Worm (Caenorhabditis elegans) whole organism, L4 larva: ENCODE data around the gene hlh-27.
A peak's percentile ranks its signal among the peaks of the same experiment; 100 is the strongest.

Source experiments
- F37D6.2 ChIP-seq: sonication (generic microtip); optimal IDR thresholded peaks from 2 replicates; lab custom pipeline; 2016; ENCODE audit warnings: mild to moderate bottlenecking, missing genetic modification characterization, missing compliant biosample characterization
- R02D3.7 ChIP-seq: fragments of 150-350 bp; sonication (generic microtip); optimal IDR thresholded peaks from 3 replicates; lab custom pipeline; 2014; ENCODE audit warnings: missing biosample characterization, missing genetic modification characterization
- T26A8.4 ChIP-seq: fragments of 200-800 bp; sonication (Bioruptor generic); IDR thresholded peaks from 2 replicates; pipeline ENCODE4 v1.3.6; 2022; ENCODE audit warnings: missing genetic modification characterization, missing compliant biosample characterization
- Y75B8A.6 ChIP-seq: fragments of 200-800 bp; sonication (Bioruptor generic); IDR thresholded peaks from 2 replicates; pipeline ENCODE4 v1.3.6; 2022; ENCODE audit warnings: missing genetic modification reagents, missing genetic modification characterization, missing compliant biosample characterization
- aly-2 ChIP-seq: sonication (generic microtip); optimal IDR thresholded peaks from 2 replicates; lab custom pipeline; 2018; ENCODE audit warnings: missing biosample characterization, missing genetic modification characterization
- ama-1 ChIP-seq: fragments of 150-350 bp; optimal IDR thresholded peaks from 2 replicates; lab custom pipeline; 2014; ENCODE audit warnings: inconsistent platforms, mixed read lengths
- attf-4 ChIP-seq: sonication (generic microtip); optimal IDR thresholded peaks from 3 replicates; lab custom pipeline; 2017; ENCODE audit warnings: missing biosample characterization, missing genetic modification characterization
- ceh-28 ChIP-seq: fragments of 150-350 bp; optimal IDR thresholded peaks from 2 replicates; lab custom pipeline; 2014; ENCODE audit warnings: missing biosample characterization, missing genetic modification reagents, missing genetic modification characterization
- ceh-44 ChIP-seq: fragments of 200-800 bp; sonication (Bioruptor generic); IDR thresholded peaks from 2 replicates; pipeline ENCODE4 v1.3.6; 2022; ENCODE audit warnings: missing genetic modification reagents, missing genetic modification characterization, missing compliant biosample characterization
- ceh-62 ChIP-seq: sonication (generic microtip); optimal IDR thresholded peaks from 2 replicates; lab custom pipeline; 2017; ENCODE audit warnings: missing biosample characterization, missing genetic modification characterization
- cey-2 ChIP-seq: sonication (generic microtip); optimal IDR thresholded peaks from 3 replicates; lab custom pipeline; 2017; ENCODE audit warnings: missing genetic modification characterization, mild to moderate bottlenecking, missing compliant biosample characterization, antibody characterized with exemption, borderline replicate concordance; ENCODE audit not compliant: insufficient read depth
- daf-12 ChIP-seq: fragments of 150-350 bp; optimal IDR thresholded peaks from 2 replicates; lab custom pipeline; 2014; ENCODE audit warnings: missing biosample characterization, missing genetic modification reagents, missing genetic modification characterization
- daf-16 ChIP-seq, 3 experiments: sonication (generic microtip); optimal IDR thresholded peaks; 2 replicates each; lab custom pipeline; 2016 to 2017; ENCODE audit warnings: missing genetic modification characterization in 3 of 3, missing genetic modification reagents in 3 of 3, mild to moderate bottlenecking in 2 of 3, missing compliant biosample characterization in 2 of 3, missing biosample characterization in 1 of 3, moderate library complexity in 1 of 3
- daf-19 ChIP-seq: fragments of 200-800 bp; sonication (Bioruptor generic); conservative IDR thresholded peaks from 2 replicates; pipeline ENCODE4 v1.3.6; 2022; ENCODE audit warnings: missing genetic modification characterization, missing compliant biosample characterization
- daf-8 ChIP-seq: fragments of 200-800 bp; sonication (Bioruptor generic); IDR thresholded peaks from 2 replicates; pipeline ENCODE4 v1.3.6; 2022; ENCODE audit warnings: missing genetic modification characterization, missing compliant biosample characterization
- dmd-6 ChIP-seq: fragments of 200-800 bp; sonication (Bioruptor generic); IDR thresholded peaks from 2 replicates; pipeline ENCODE4 v1.3.6; 2022; ENCODE audit warnings: missing genetic modification reagents, missing genetic modification characterization, missing compliant biosample characterization
- dmd-8 ChIP-seq: fragments of 200-800 bp; sonication (Bioruptor generic); IDR thresholded peaks from 2 replicates; pipeline ENCODE4 v1.3.6; 2022; ENCODE audit warnings: missing genetic modification characterization, missing compliant biosample characterization
- duxl-1 ChIP-seq: sonication (generic microtip); optimal IDR thresholded peaks from 2 replicates; lab custom pipeline; 2016; ENCODE audit warnings: mild to moderate bottlenecking, missing genetic modification characterization, moderate library complexity, missing compliant biosample characterization; ENCODE audit not compliant: poor library complexity
- dve-1 ChIP-seq: sonication (generic microtip); optimal IDR thresholded peaks from 2 replicates; lab custom pipeline; 2017; ENCODE audit warnings: antibody characterized with exemption, mild to moderate bottlenecking, missing genetic modification characterization, missing compliant biosample characterization; ENCODE audit not compliant: insufficient read depth
- fkh-10 ChIP-seq: fragments of 150-350 bp; optimal IDR thresholded peaks from 2 replicates; lab custom pipeline; 2014; ENCODE audit warnings: missing biosample characterization, missing genetic modification reagents, missing genetic modification characterization
- gei-8 ChIP-seq: fragments of 200-800 bp; sonication (Bioruptor generic); optimal IDR thresholded peaks from 2 replicates; lab custom pipeline; 2018; ENCODE audit warnings: mild to moderate bottlenecking, missing genetic modification characterization, missing compliant biosample characterization
- hlh-11 ChIP-seq: fragments of 200-800 bp; sonication (Bioruptor generic); optimal IDR thresholded peaks from 2 replicates; lab custom pipeline; 2018; ENCODE audit warnings: mild to moderate bottlenecking, missing genetic modification characterization, missing compliant biosample characterization
- hmg-1.1 ChIP-seq: fragments of 200-800 bp; sonication (Bioruptor generic); IDR thresholded peaks from 2 replicates; pipeline ENCODE4 v1.3.6; 2022; ENCODE audit warnings: missing genetic modification reagents, missing genetic modification characterization, missing compliant biosample characterization
- jun-1 ChIP-seq: fragments of 150-350 bp; optimal IDR thresholded peaks from 2 replicates; lab custom pipeline; 2014; ENCODE audit warnings: missing biosample characterization, missing genetic modification reagents, missing genetic modification characterization
- lim-7 ChIP-seq: fragments of 200-800 bp; sonication (Bioruptor generic); IDR thresholded peaks from 2 replicates; pipeline ENCODE4 v1.3.6; 2022; ENCODE audit warnings: missing genetic modification characterization, missing compliant biosample characterization
- lin-15B ChIP-seq: fragments of 150-350 bp; sonication (generic microtip); optimal IDR thresholded peaks from 3 replicates; lab custom pipeline; 2014; ENCODE audit warnings: missing biosample characterization, missing genetic modification characterization
- lin-38 ChIP-seq: fragments of 200-800 bp; sonication (Bioruptor generic); IDR thresholded peaks from 2 replicates; pipeline ENCODE4 v1.3.6; 2022; ENCODE audit warnings: missing genetic modification reagents, missing genetic modification characterization, missing compliant biosample characterization
- lir-3 ChIP-seq: sonication (generic microtip); optimal IDR thresholded peaks from 2 replicates; lab custom pipeline; 2016; ENCODE audit warnings: mild to moderate bottlenecking, missing genetic modification characterization, missing compliant biosample characterization
- madf-5 ChIP-seq, 2 experiments: fragments of 200-800 bp; sonication (Bioruptor generic); IDR thresholded peaks; 2 replicates each; pipeline ENCODE4 v1.3.6; 2022; ENCODE audit warnings: missing compliant biosample characterization in 2 of 2, missing genetic modification characterization in 2 of 2
- madf-9 ChIP-seq: fragments of 200-800 bp; sonication (Bioruptor generic); conservative IDR thresholded peaks from 2 replicates; pipeline ENCODE4 v1.3.6; 2022; ENCODE audit warnings: missing genetic modification reagents, missing genetic modification characterization, missing compliant biosample characterization
- mdt-29 ChIP-seq: fragments of 200-800 bp; sonication (Bioruptor generic); IDR thresholded peaks from 2 replicates; pipeline ENCODE4 v1.3.6; 2022; ENCODE audit warnings: missing genetic modification reagents, missing genetic modification characterization, missing compliant biosample characterization
- mes-2 ChIP-seq: sonication (generic microtip); optimal IDR thresholded peaks from 2 replicates; lab custom pipeline; 2016; ENCODE audit warnings: missing genotype, mild to moderate bottlenecking, missing genetic modification characterization, missing compliant biosample characterization; ENCODE audit not compliant: poor library complexity, severe bottlenecking
- nhr-25 ChIP-seq: sonication (generic microtip); optimal IDR thresholded peaks from 2 replicates; lab custom pipeline; 2017; ENCODE audit warnings: missing genetic modification characterization, mild to moderate bottlenecking, missing compliant biosample characterization, antibody characterized with exemption, moderate library complexity, borderline replicate concordance; ENCODE audit not compliant: insufficient read depth
- nhr-28 ChIP-seq: fragments of 150-350 bp; optimal IDR thresholded peaks from 2 replicates; lab custom pipeline; 2014; ENCODE audit warnings: missing biosample characterization, missing genetic modification characterization
- nhr-48 ChIP-seq: sonication (generic microtip); optimal IDR thresholded peaks from 2 replicates; lab custom pipeline; 2016; ENCODE audit warnings: mild to moderate bottlenecking, missing genetic modification characterization, missing compliant biosample characterization
- nhr-77 ChIP-seq: fragments of 150-350 bp; optimal IDR thresholded peaks from 2 replicates; lab custom pipeline; 2014; ENCODE audit warnings: missing biosample characterization, missing genetic modification characterization
- php-3 ChIP-seq: fragments of 200-800 bp; sonication (Bioruptor generic); IDR thresholded peaks from 2 replicates; pipeline ENCODE4 v1.3.6; 2022; ENCODE audit warnings: missing genetic modification reagents, missing genetic modification characterization, missing compliant biosample characterization
- rbr-2 ChIP-seq: sonication (generic microtip); optimal IDR thresholded peaks from 2 replicates; lab custom pipeline; 2016; ENCODE audit warnings: missing genotype, missing genetic modification characterization, missing compliant biosample characterization
- saeg-2 ChIP-seq: fragments of 200-800 bp; sonication (Bioruptor generic); IDR thresholded peaks from 2 replicates; pipeline ENCODE4 v1.3.6; 2022; ENCODE audit warnings: missing genetic modification reagents, missing genetic modification characterization, missing compliant biosample characterization
- sdz-12 ChIP-seq: fragments of 200-800 bp; sonication (Bioruptor generic); optimal IDR thresholded peaks from 2 replicates; lab custom pipeline; 2018; ENCODE audit warnings: mild to moderate bottlenecking, missing genetic modification characterization, missing compliant biosample characterization
- set-16 ChIP-seq: fragments of 200-800 bp; sonication (Bioruptor generic); IDR thresholded peaks from 2 replicates; pipeline ENCODE4 v1.3.6; 2022; ENCODE audit warnings: missing genetic modification reagents, missing genetic modification characterization, missing compliant biosample characterization
- skn-1 ChIP-seq: fragments of 150-350 bp; optimal IDR thresholded peaks from 2 replicates; lab custom pipeline; 2014; ENCODE audit warnings: missing biosample characterization, missing genetic modification characterization
- snpc-4 ChIP-seq: fragments of 150-350 bp; optimal IDR thresholded peaks from 2 replicates; lab custom pipeline; 2014; ENCODE audit warnings: missing biosample characterization, missing genetic modification characterization
- unc-130 ChIP-seq: sonication (generic microtip); optimal IDR thresholded peaks from 2 replicates; lab custom pipeline; 2016; ENCODE audit warnings: missing genetic modification reagents, missing genetic modification characterization, missing compliant biosample characterization
- zag-1 ChIP-seq: fragments of 150-350 bp; optimal IDR thresholded peaks from 2 replicates; lab custom pipeline; 2014; ENCODE audit warnings: missing biosample characterization, missing genetic modification characterization
- zfp-2 ChIP-seq: sonication (generic microtip); optimal IDR thresholded peaks from 2 replicates; lab custom pipeline; 2016; ENCODE audit warnings: mild to moderate bottlenecking, missing genetic modification characterization, missing compliant biosample characterization
- zfp-3 ChIP-seq: fragments of 200-800 bp; sonication (Bioruptor generic); conservative IDR thresholded peaks from 2 replicates; pipeline ENCODE4 v1.3.6; 2022; ENCODE audit warnings: missing genetic modification reagents, missing genetic modification characterization, missing compliant biosample characterization
- zip-11 ChIP-seq: fragments of 200-800 bp; sonication (Bioruptor generic); IDR thresholded peaks from 2 replicates; pipeline ENCODE4 v1.3.6; 2022; ENCODE audit warnings: missing genetic modification characterization, missing compliant biosample characterization
- ztf-7 ChIP-seq: fragments of 150-350 bp; optimal IDR thresholded peaks from 2 replicates; lab custom pipeline; 2014; ENCODE audit warnings: missing biosample characterization, missing genetic modification characterization

The hlh-27 gene

DNA sequence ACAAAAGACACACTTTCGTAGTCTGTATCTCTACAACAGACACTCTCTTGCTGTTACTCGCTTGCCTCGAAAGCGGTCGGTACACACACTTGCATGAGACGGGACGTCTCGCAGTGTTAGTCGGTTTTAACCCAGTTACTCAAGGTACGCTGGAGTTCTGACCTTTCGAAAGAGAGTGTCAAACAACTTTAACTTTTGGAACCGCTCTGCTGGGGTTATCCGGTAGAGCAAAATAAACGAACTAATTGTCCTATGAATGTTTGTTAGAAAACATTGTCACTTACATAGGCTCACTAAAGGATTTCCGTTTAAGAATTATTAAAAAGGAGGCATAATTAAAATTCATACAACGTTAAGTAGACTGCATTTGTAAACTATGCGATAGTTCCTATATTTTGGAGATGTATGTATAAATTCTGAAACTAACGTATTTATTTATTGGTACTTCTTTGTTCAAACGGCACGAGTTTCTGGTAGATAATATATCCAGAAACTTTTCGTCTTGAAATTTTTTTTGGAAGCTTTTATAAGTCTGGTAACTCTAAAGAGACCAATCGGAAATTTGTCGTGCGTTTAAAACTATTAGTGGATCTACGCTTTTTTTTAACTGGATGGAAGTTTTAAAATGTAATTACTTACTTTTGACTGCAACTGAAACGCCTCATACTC, 3.6 kb upstream of the hlh-27 start (continued):
- TF ChIP-seq php-3 (peak; percentile 86), nhr-25 (tag; lab: Kevin White, UChicago) (peak; percentile 97), lim-7 (GFP tag; lab: Robert Waterston, UW) (peak; percentile 78), daf-16 (GFP tag; optimal IDR thresholded peaks at IDR 0.05; lab: Kevin White, UChicago) (peak; percentile 83 to 90), daf-16 (tag; optimal IDR thresholded peaks at IDR 0.05; lab: Kevin White, UChicago) (peak; percentile 94), madf-9 (GFP tag; lab: Robert Waterston, UW) (peak; percentile 94), zag-1 (tag; lab: Kevin White, UChicago) (peak; percentile 95), aly-2 (tag; lab: Kevin White, UChicago) (peak; percentile 87), zfp-2 (tag; lab: Kevin White, UChicago) (peak; percentile 79), ceh-62 (no peak), mes-2 (tag; lab: Kevin White, UChicago) (peak; percentile 97), ama-1 (lab: Kevin White, UChicago) (peak; percentile 100), mdt-29 (GFP tag; lab: Robert Waterston, UW) (peak; percentile 99), attf-4 (tag; lab: Kevin White, UChicago) (peak; percentile 63), jun-1 (peak; percentile 97), daf-19 (GFP tag; lab: Robert Waterston, UW) (peak; percentile 95), snpc-4 (tag; lab: Kevin White, UChicago) (peak; percentile 99), ceh-28 (tag; lab: Kevin White, UChicago) (peak; percentile 33), T26A8.4 (GFP tag; lab: Robert Waterston, UW) (peak; percentile 99), duxl-1 (peak; percentile 96), sdz-12 (GFP tag; lab: Kevin White, UChicago) (peak; percentile 94), Y75B8A.6 (GFP tag; lab: Robert Waterston, UW) (peak; percentile 76; the same call in 1 of the 2 replicates), hlh-11 (tag; lab: Kevin White, UChicago) (peak; percentile 97), dve-1 (peak; percentile 99), skn-1 (tag; lab: Kevin White, UChicago) (peak; percentile 69), ztf-7 (tag; lab: Kevin White, UChicago) (peak; percentile 92), lin-38 (peak; percentile 90), dmd-8 (GFP tag; lab: Robert Waterston, UW) (peak; percentile 61; the same call in 1 of the 2 replicates), lir-3 (tag; lab: Kevin White, UChicago) (peak; percentile 87), fkh-10 (GFP tag; lab: Kevin White, UChicago) (peak; percentile 98), saeg-2 (GFP tag; lab: Robert Waterston, UW) (peak; percentile 95), cey-2 (tag; lab: Kevin White, UChicago) (peak; percentile 92), zip-11 (GFP tag; lab: Robert Waterston, UW) (0 out of 2 replicates have a peak, but pooled peaks have one; percentile 7), R02D3.7 (tag; lab: Kevin White, UChicago) (peak; percentile 44), rbr-2 (peak; percentile 98), dmd-6 (GFP tag; lab: Robert Waterston, UW) (peak; percentile 98), nhr-77 (peak; percentile 97), hmg-1.1 (GFP tag; lab: Robert Waterston, UW) (peak; percentile 99), ceh-44 (GFP tag; lab: Robert Waterston, UW) (peak; percentile 94), daf-12 (tag; lab: Kevin White, UChicago) (no peak), lin-15B (tag; lab: Kevin White, UChicago) (peak; percentile 65), nhr-28 (tag; lab: Kevin White, UChicago) (peak; percentile 95), set-16 (GFP tag; lab: Robert Waterston, UW) (peak; percentile 71), unc-130 (GFP tag; lab: Kevin White, UChicago) (peak; percentile 34), zfp-3 (GFP tag; lab: Robert Waterston, UW) (peak; percentile 94), F37D6.2 (tag; lab: Kevin White, UChicago) (peak; percentile 96), nhr-48 (tag; lab: Kevin White, UChicago) (peak; percentile 95), gei-8 (peak; percentile 95), madf-5 (GFP tag; IDR thresholded peaks at IDR 0.05; lab: Robert Waterston, UW) (peak in 1 of 2 experiments; percentile 33; a peak in 1 of 4 replicates), daf-8 (GFP tag; lab: Robert Waterston, UW) (peak; percentile 84; the same call in 1 of the 2 replicates)
